Worm (Caenorhabditis elegans): Measurements from ENCODE around the gene acbp-7.

ce11 chrIII:4817240-4817639 lies 20.3 kb upstream of the acbp-7 start, which contains the start of gene F26A1.4:
- no peak for TF ChIP-seq ama-1 (optimal IDR thresholded peaks at IDR 0.05)
- TF ChIP-seq scrt-1 (GFP tag; IDR thresholded peaks at IDR 0.05): no peak
- no peak for TF ChIP-seq flt-1 (GFP tag; IDR thresholded peaks at IDR 0.05)
- no peak for TF ChIP-seq tra-4 (tag; optimal IDR thresholded peaks at IDR 0.05)
- TF ChIP-seq pes-1 (GFP tag; IDR thresholded peaks at IDR 0.05): no peak

All from whole organism, early embryonic.